Worm (Caenorhabditis elegans): ENCODE measurements around the gene lit-1.
A peak's percentile ranks its signal among the peaks of the same experiment; 100 is the strongest.

lit-1 gene

DNA sequence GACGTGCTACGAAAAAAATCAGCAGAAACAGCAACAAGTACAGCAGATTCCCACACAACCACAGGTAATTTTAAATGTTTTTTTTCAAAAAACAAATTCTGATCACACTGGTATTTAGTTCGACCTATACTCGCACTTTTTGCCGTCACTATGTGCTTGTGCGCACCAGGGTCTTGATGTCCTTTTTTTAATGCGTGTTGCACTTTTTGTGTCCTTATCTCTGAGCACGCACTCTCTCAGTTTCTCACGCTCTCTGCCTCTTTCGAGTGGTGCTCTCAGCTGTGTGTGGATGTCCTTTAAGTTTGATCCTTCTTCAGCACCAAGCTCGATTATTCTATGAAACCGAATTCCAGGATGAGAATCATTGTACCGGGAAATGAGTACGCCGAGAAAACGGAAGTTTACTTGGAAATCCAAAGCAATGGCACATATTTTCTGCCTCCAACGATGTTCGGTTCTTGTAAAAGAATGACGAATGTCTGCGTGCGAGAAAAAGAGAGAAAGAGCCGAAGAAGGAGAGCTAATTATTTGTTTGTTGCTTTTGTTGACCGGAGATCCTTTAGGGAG, 16.7 kb downstream of the lit-1 start:
- TF ChIP-seq hlh-6 (tag; optimal IDR thresholded peaks at IDR 0.05) = no peak
- no peak for TF ChIP-seq zip-5 (tag; optimal IDR thresholded peaks at IDR 0.05)
- peak; percentile 6 for TF ChIP-seq ceh-22 (tag; optimal IDR thresholded peaks at IDR 0.05)

DNA sequence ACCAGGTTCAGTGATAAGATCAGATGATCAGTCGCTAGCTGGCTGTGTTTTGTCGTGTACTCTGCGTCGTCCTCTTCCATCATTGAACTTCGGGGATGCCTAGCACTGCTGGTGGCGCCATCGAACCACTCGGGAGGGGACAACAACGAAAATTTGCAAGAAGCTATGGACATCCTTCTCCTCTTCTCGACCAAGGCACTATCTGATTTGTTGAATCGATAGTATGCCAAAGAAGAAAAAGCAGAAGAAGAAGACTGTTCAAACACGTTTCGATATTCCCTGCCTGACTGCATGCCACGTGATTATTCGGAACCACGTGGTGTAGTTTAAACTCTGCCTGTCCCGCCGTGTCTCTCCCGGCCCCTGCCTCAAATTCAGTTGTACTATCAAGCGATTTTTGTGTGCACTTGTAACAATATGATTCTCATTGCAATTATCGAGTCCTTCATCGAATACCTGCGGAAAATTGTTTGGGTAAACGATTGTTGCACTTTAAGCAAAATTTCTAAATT, 17.5 kb downstream of the lit-1 start:
- TF ChIP-seq ceh-45 (GFP tag; IDR thresholded peaks at IDR 0.05) = no peak
- TF ChIP-seq hlh-30 (tag; optimal IDR thresholded peaks at IDR 0.05; ENCODE audit: insufficient read depth) = peak; percentile 56
- TF ChIP-seq C38D4.7 (GFP tag; optimal IDR thresholded peaks at IDR 0.05) = no peak
- TF ChIP-seq hlh-13 (GFP tag; optimal IDR thresholded peaks at IDR 0.05) = no peak
- TF ChIP-seq hlh-8 (tag; optimal IDR thresholded peaks at IDR 0.05) = no peak
- peak; percentile 26 for TF ChIP-seq ceh-18 (tag; optimal IDR thresholded peaks at IDR 0.05)
- TF ChIP-seq tbx-2 (tag; optimal IDR thresholded peaks at IDR 0.05) = peak; percentile 22
- TF ChIP-seq tbx-7 (tag; optimal IDR thresholded peaks at IDR 0.05) = no peak
- TF ChIP-seq pax-1 (tag; optimal IDR thresholded peaks at IDR 0.05) = no peak

DNA sequence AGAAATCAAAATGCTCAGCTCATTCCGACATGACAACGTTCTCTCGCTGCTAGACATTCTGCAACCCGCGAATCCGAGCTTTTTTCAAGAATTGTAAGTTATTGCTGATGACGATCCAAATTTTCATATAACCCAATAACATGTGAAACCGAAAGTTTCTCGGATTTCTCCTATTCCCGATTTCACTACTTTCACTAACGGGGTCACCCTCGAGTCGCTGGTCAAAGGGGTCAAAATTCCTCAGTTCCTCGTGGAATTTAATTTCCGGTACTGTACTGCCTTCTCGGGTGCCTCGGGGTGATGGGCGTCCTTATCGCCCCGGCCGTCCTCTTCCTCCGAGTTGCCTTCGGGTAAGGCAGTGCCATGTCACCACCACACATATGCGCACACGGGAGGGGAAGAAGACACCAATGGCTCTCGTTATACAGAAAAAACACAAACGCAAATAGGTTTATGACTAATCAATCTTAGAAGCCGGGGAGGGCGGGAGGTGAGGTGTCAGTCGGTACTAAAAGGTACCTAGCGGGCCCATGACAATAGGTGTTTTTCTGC, 18.5 kb downstream of the lit-1 start:
- TF ChIP-seq hlh-30 (tag; optimal IDR thresholded peaks at IDR 0.05; ENCODE audit: insufficient read depth) (no peak), hlh-13 (GFP tag; optimal IDR thresholded peaks at IDR 0.05) (no peak), pag-3 (tag; optimal IDR thresholded peaks at IDR 0.05; ENCODE audit: borderline replicate concordance) (no peak), nhr-232 (tag; optimal IDR thresholded peaks at IDR 0.05) (no peak), elt-4 (tag; optimal IDR thresholded peaks at IDR 0.05) (no peak), unc-42 (tag; optimal IDR thresholded peaks at IDR 0.05) (peak; percentile 5), ztf-16 (tag; optimal IDR thresholded peaks at IDR 0.05) (peak; percentile 29), odd-2 (tag; optimal IDR thresholded peaks at IDR 0.05) (no peak), nhr-11 (tag; optimal IDR thresholded peaks at IDR 0.05) (no peak), unc-3 (GFP tag; conservative IDR thresholded peaks at IDR 0.05) (no peak), unc-3 (tag; optimal IDR thresholded peaks at IDR 0.05) (no peak), ceh-6 (GFP tag; optimal IDR thresholded peaks at IDR 0.05) (peak; percentile 0), tbx-2 (tag; optimal IDR thresholded peaks at IDR 0.05) (peak; percentile 6), npax-4 (tag; optimal IDR thresholded peaks at IDR 0.05) (no peak), ceh-45 (GFP tag; IDR thresholded peaks at IDR 0.05) (no peak), pqm-1 (tag; optimal IDR thresholded peaks at IDR 0.05) (no peak), hlh-15 (tag; optimal IDR thresholded peaks at IDR 0.05) (no peak), gmeb-2 (tag; optimal IDR thresholded peaks at IDR 0.05) (no peak), hlh-6 (tag; optimal IDR thresholded peaks at IDR 0.05) (no peak), ets-4 (tag; optimal IDR thresholded peaks at IDR 0.05) (no peak), ceh-30 (tag; optimal IDR thresholded peaks at IDR 0.05) (no peak), sdc-2 (tag; optimal IDR thresholded peaks at IDR 0.05) (peak; percentile 23)

DNA sequence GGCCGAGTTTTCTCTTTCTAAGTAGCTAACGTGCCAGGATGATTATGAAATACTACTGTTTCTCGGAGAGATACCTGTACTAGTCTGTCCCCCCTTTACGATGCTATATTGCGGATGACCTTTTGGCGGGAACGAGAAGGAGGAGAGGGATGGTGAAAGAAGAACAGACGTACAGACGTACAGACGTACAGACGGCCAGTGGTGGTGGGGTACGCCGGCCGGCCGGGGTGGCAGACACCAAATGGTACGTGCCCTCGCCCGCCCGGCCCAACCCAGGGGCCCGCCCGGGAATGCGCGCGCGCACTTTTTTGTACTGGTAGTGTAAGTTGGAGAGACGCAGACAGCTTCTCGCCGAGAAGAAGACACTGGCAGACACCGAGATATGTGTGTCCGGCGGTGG, 19.3 kb downstream of the lit-1 start:
- TF ChIP-seq sox-2 (GFP tag; IDR thresholded peaks at IDR 0.05) = peak; percentile 37; the same call in 1 of the 2 replicates
- TF ChIP-seq ceh-6 (GFP tag; optimal IDR thresholded peaks at IDR 0.05) = peak; percentile 7
- TF ChIP-seq nhr-232 (tag; optimal IDR thresholded peaks at IDR 0.05) = peak; percentile 1
- peak; percentile 29 for TF ChIP-seq C38D4.7 (GFP tag; optimal IDR thresholded peaks at IDR 0.05)
- peak; percentile 62 for TF ChIP-seq eyg-1 (tag; optimal IDR thresholded peaks at IDR 0.05)
- peak; percentile 19 for TF ChIP-seq Y22D7AL.16 (tag; optimal IDR thresholded peaks at IDR 0.05)
- TF ChIP-seq sdc-2 (tag; optimal IDR thresholded peaks at IDR 0.05) = peak; percentile 73
- no peak for TF ChIP-seq fax-1 (tag; optimal IDR thresholded peaks at IDR 0.05)
- TF ChIP-seq elt-2 (tag; optimal IDR thresholded peaks at IDR 0.05) = peak; percentile 33
- peak; percentile 8 for TF ChIP-seq gmeb-2 (tag; optimal IDR thresholded peaks at IDR 0.05)
- no peak for TF ChIP-seq K09A11.1 (tag; optimal IDR thresholded peaks at IDR 0.05; ENCODE audit: insufficient read depth)
- peak; percentile 79 for TF ChIP-seq ceh-34 (tag; optimal IDR thresholded peaks at IDR 0.05)
- no peak for TF ChIP-seq mec-3 (tag; optimal IDR thresholded peaks at IDR 0.05; ENCODE audit: borderline replicate concordance)
- TF ChIP-seq unc-55 (GFP tag; optimal IDR thresholded peaks at IDR 0.05) = no peak
- TF ChIP-seq tbx-2 (tag; optimal IDR thresholded peaks at IDR 0.05) = peak; percentile 85
- peak; percentile 1 for TF ChIP-seq ceh-2 (tag; optimal IDR thresholded peaks at IDR 0.05)
- peak; percentile 49 for TF ChIP-seq pat-9 (tag; optimal IDR thresholded peaks at IDR 0.05)
- peak; percentile 25 for TF ChIP-seq F13H6.1 (tag; optimal IDR thresholded peaks at IDR 0.05)
- peak; percentile 13 for TF ChIP-seq C08G9.2 (tag; optimal IDR thresholded peaks at IDR 0.05)
- TF ChIP-seq ref-2 (tag; optimal IDR thresholded peaks at IDR 0.05) = peak; percentile 67
- TF ChIP-seq lin-11 (tag; optimal IDR thresholded peaks at IDR 0.05) = no peak
- TF ChIP-seq fkh-6 (tag; optimal IDR thresholded peaks at IDR 0.05) = peak; percentile 7
- no peak for TF ChIP-seq pha-2 (tag; optimal IDR thresholded peaks at IDR 0.05)
